Worm (Caenorhabditis elegans) whole organism, early embryonic: ENCODE results near the gene isy-1.

ENCODE experiments used
- B0310.2 ChIP-seq: sonication (generic microtip); optimal IDR thresholded peaks from 2 replicates; lab custom pipeline; 2016; ENCODE audit warnings: mild to moderate bottlenecking, missing genetic modification characterization, missing compliant biosample characterization
- F13C5.2 ChIP-seq: sonication (generic microtip); optimal IDR thresholded peaks from 2 replicates; lab custom pipeline; 2017; ENCODE audit warnings: mild to moderate bottlenecking, missing genetic modification characterization, inconsistent platforms, missing compliant biosample characterization
- aly-1 ChIP-seq: sonication (generic microtip); optimal IDR thresholded peaks from 2 replicates; lab custom pipeline; 2016; ENCODE audit warnings: missing genetic modification characterization, missing compliant biosample characterization
- ama-1 ChIP-seq: fragments of 150-350 bp; optimal IDR thresholded peaks from 2 replicates; lab custom pipeline; 2014
- ceh-13 ChIP-seq: fragments of 200-800 bp; sonication (Bioruptor generic); optimal IDR thresholded peaks from 2 replicates; lab custom pipeline; 2018; ENCODE audit warnings: mild to moderate bottlenecking, missing genetic modification characterization, missing compliant biosample characterization
- ceh-36 ChIP-seq: sonication (generic microtip); optimal IDR thresholded peaks from 2 replicates; lab custom pipeline; 2016; ENCODE audit warnings: missing genetic modification characterization, inconsistent platforms, missing compliant biosample characterization
- ets-7 ChIP-seq: sonication (generic microtip); optimal IDR thresholded peaks from 2 replicates; lab custom pipeline; 2016; ENCODE audit warnings: missing genotype, missing genetic modification characterization, missing compliant biosample characterization
- flt-1 ChIP-seq: fragments of 200-800 bp; sonication (Bioruptor generic); IDR thresholded peaks from 2 replicates; pipeline ENCODE4 v1.3.6; 2022; ENCODE audit warnings: missing genetic modification characterization, missing compliant biosample characterization
- hmbx-1 ChIP-seq: sonication (generic microtip); optimal IDR thresholded peaks from 2 replicates; lab custom pipeline; 2016; ENCODE audit warnings: mild to moderate bottlenecking, missing genetic modification characterization, missing compliant biosample characterization
- hmg-4 ChIP-seq: fragments of 200-800 bp; sonication (Bioruptor generic); optimal IDR thresholded peaks from 2 replicates; lab custom pipeline; 2018; ENCODE audit warnings: mild to moderate bottlenecking, missing genetic modification characterization, missing compliant biosample characterization
- hnd-1 ChIP-seq: sonication (generic microtip); optimal IDR thresholded peaks from 2 replicates; lab custom pipeline; 2016; ENCODE audit warnings: missing genetic modification characterization, missing compliant biosample characterization
- pes-1 ChIP-seq: fragments of 200-800 bp; sonication (Bioruptor generic); IDR thresholded peaks from 2 replicates; pipeline ENCODE4 v1.3.6; 2022; ENCODE audit warnings: missing genetic modification reagents, missing genetic modification characterization, missing compliant biosample characterization
- scrt-1 ChIP-seq: fragments of 200-800 bp; sonication (Bioruptor generic); IDR thresholded peaks from 2 replicates; pipeline ENCODE4 v1.3.6; 2022; ENCODE audit warnings: missing genetic modification characterization, missing compliant biosample characterization
- sea-1 ChIP-seq: fragments of 200-800 bp; sonication (Bioruptor generic); conservative IDR thresholded peaks from 2 replicates; pipeline ENCODE4 v1.3.6; 2022; ENCODE audit warnings: missing genetic modification characterization, missing compliant biosample characterization
- tbx-11 ChIP-seq: fragments of 200-800 bp; sonication (Bioruptor generic); IDR thresholded peaks from 2 replicates; pipeline ENCODE4 v1.3.6; 2022; ENCODE audit warnings: missing genetic modification characterization, missing compliant biosample characterization
- tbx-37 ChIP-seq: fragments of 200-800 bp; sonication (Bioruptor generic); conservative IDR thresholded peaks from 2 replicates; pipeline ENCODE4 v1.3.6; 2022; ENCODE audit warnings: missing genetic modification reagents, missing genetic modification characterization, missing compliant biosample characterization
- tra-4 ChIP-seq: sonication (generic microtip); optimal IDR thresholded peaks from 2 replicates; lab custom pipeline; 2017; ENCODE audit warnings: missing genetic modification characterization, missing compliant biosample characterization

The isy-1 gene

DNA sequence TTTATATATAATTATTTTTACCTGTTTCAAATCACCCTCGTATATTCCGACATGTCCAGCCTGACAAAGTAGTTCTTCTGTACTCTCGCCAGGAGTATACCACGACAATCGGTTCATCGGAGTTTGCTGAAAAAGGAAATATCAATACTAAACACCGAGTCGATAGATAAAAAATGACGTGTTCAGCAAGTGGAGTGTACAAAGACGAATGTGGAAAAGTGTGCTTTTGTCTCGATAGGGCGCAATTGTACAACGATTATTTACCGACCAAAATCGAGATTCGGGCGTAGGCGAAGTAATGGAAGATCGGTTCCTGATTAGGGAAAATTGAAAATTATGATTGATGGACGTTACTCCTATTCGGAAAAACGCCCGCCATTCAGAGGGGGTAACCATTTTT, 40.0 kb downstream of the isy-1 start, which contains the start of gene vps-36:
TSS of gene vps-36 (minus strand) at position 126 of the 400 bp plus-strand sequence.
- TF ChIP-seq ceh-13 (GFP tag; lab: Kevin White, UChicago) (no peak), F13C5.2 (no peak), ets-7 (tag; lab: Kevin White, UChicago) (no peak), hnd-1 (tag; lab: Kevin White, UChicago) (no peak), ceh-36 (no peak), tbx-11 (GFP tag; lab: Robert Waterston, UW) (no peak), hmg-4 (GFP tag; lab: Kevin White, UChicago) (no peak), pes-1 (GFP tag; lab: Robert Waterston, UW) (no peak), B0310.2 (tag; lab: Kevin White, UChicago) (no peak), flt-1 (GFP tag; lab: Robert Waterston, UW) (no peak), tra-4 (tag; lab: Kevin White, UChicago) (no peak)

DNA sequence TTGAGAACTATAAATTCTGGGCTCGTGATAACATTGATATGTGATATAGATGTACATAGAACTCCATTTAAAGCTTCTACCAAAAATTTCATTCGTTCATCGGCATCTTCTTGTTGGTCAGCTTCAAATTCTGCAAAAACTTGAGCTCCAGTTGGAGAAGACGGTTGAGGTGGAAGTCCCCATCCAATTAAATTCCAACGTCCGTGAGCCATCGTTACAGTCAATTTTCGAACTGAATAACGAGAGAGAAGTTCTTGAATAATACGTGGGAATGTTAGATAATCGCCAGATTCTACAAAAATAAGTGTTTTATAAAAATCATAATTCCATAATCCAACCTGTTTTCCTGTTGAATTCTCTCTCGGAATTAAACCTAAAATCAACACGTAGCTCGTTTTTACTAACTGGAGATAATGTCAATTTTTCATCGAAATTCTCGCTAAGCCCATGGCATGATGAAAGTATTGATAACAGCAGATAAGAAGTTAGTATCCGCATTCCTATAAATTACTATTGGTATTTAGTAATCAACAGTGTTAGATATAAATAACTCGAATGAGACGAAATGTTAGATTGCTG, 42.1 kb downstream of the isy-1 start, which contains the start of gene pigt-1:
TSS of gene pigt-1 (minus strand) at position 500 of the 579 bp plus-strand sequence.
- TF ChIP-seq ama-1 (lab: Kevin White, UChicago) (peak; percentile 37), tra-4 (tag; lab: Kevin White, UChicago) (no peak), flt-1 (GFP tag; lab: Robert Waterston, UW) (no peak), scrt-1 (no peak), ceh-13 (GFP tag; lab: Kevin White, UChicago) (no peak), ets-7 (tag; lab: Kevin White, UChicago) (no peak), hmg-4 (GFP tag; lab: Kevin White, UChicago) (no peak), hnd-1 (tag; lab: Kevin White, UChicago) (no peak)

DNA sequence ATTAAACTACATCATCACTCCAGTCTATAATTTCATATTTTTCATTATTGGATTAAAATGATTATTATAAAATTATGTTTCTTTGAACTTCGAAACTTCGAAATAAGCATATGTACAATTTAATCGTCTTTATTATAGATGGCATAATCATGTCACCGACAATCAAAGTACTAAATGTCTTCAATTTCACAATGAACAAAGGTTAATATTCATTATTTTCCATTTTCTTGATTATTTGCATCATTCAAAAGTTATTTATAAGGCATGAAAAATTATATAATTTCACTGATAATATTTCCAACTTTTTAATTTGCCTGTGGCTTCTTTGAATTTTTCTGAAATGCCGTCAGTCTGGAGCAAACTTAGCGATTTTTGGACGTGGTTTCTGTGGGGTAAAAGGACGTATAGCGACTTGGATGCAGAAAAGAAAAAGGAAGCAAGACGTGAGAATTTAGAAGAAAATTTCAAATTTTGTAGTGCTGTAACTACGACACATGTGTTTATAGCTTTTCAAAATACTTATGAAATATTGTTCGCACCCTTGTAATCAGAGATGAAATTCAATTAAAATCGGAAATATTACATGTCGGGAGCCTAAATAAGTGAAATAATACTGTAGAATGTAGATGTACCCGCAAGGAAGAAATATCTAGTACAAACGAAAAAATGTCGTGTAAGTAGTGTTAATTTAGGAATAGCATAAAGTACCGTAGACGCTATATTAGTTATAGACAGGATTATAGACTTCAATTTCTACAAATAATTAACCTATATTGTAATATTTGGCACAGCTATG, 44.6 kb downstream of the isy-1 start, which contains the start of gene F17C11.13:
TSS of gene F17C11.13 (plus strand) at position 243 of the 796 bp plus-strand sequence.
- TF ChIP-seq ceh-13 (GFP tag; lab: Kevin White, UChicago) (no peak), aly-1 (tag; lab: Kevin White, UChicago) (no peak), sea-1 (GFP tag; lab: Robert Waterston, UW) (no peak)

DNA sequence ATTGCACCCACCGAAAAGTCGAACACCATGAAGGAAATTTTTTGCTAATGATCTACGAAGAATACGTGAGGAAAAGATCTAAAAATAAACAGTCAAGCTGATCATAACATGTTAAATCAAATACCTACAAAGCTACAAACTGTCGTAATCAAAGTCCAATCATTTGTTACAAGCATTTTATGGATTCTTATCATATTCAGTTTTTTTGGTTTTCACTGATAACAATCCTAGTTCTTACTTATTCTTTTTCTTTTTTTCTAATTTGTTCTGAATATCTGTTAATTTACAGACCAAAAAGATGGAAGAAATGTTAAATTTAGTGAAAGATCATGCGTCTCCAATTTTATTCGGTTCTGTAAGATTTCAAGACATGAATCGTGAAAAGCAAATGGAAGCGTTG, 45.7 kb downstream of the isy-1 start, which contains the start of gene F17C11.6:
TSS of gene F17C11.6 (plus strand) at position 290 of the 400 bp plus-strand sequence.
- TF ChIP-seq ceh-13 (GFP tag; lab: Kevin White, UChicago) (no peak), sea-1 (GFP tag; lab: Robert Waterston, UW) (no peak), ama-1 (lab: Kevin White, UChicago) (no peak), aly-1 (tag; lab: Kevin White, UChicago) (no peak), flt-1 (GFP tag; lab: Robert Waterston, UW) (no peak), scrt-1 (no peak), tbx-11 (GFP tag; lab: Robert Waterston, UW) (no peak), tra-4 (tag; lab: Kevin White, UChicago) (no peak), ets-7 (tag; lab: Kevin White, UChicago) (no peak), ceh-36 (no peak), hmg-4 (GFP tag; lab: Kevin White, UChicago) (no peak), pes-1 (GFP tag; lab: Robert Waterston, UW) (no peak), hnd-1 (tag; lab: Kevin White, UChicago) (no peak)

DNA sequence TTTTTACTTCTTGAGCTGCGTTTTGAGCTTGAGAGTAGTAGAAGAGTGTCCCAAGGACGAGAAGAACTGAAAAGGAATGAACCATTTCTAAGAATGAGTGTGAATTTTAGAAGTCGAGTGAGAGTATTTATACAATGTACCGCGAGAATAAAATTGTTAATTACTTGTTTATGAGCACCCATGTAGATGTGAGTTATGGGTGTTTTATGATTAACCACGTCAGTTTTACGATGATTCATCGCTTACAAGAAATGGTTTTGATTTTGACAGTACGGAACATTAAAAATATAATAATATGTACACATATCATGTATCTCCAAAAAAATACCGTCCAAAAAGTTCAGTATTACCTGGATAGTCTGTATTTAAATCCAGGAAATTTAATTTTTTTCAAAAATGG, 46.2 kb downstream of the isy-1 start, which contains the start of gene clec-221:
TSS of gene clec-221 (minus strand) at position 101 of the 400 bp plus-strand sequence.
- TF ChIP-seq hmbx-1 (tag; lab: Kevin White, UChicago), result no peak
- no peak for TF ChIP-seq aly-1 (tag; lab: Kevin White, UChicago)
- TF ChIP-seq ets-7 (tag; lab: Kevin White, UChicago), result no peak
- no peak for TF ChIP-seq hmg-4 (GFP tag; lab: Kevin White, UChicago)
- no peak for TF ChIP-seq ceh-13 (GFP tag; lab: Kevin White, UChicago)
- no peak for TF ChIP-seq scrt-1
- TF ChIP-seq tra-4 (tag; lab: Kevin White, UChicago), result no peak
- TF ChIP-seq ceh-36, result no peak
- no peak for TF ChIP-seq pes-1 (GFP tag; lab: Robert Waterston, UW)
- no peak for TF ChIP-seq B0310.2 (tag; lab: Kevin White, UChicago)
- TF ChIP-seq F13C5.2, result no peak
- no peak for TF ChIP-seq tbx-37 (GFP tag; lab: Robert Waterston, UW)

DNA sequence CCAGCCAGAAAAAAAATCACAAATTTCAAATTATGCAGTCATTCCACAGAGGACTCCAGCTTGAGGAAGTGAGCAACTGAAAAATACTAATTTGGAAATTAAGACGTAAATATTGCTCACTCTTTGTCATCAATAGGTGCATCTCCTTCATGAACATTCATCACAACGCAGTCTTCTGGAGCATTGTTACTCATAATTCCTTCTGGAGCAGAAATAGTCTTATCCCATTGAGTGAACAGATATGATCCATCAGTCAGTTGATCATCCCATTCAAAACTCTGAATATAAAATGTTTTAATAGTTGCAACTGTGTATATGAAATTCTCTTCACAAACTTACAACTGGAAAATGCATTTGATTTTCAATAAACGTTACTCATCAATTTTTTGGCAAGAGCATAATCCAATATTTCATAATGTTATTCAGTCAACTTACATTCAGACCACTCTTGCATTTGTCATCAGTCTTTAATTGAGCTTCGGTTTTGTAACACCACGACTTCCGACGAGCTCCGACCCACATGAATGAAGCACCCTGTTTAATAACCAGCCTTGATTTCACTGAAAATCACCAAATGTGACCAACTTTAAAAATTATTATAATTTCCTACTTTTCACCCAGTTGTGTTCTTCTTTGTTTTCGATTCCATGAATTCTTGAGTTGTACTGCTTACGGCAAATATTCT, 46.9 kb downstream of the isy-1 start:
- TF ChIP-seq tbx-37 (GFP tag; lab: Robert Waterston, UW) (no peak), B0310.2 (tag; lab: Kevin White, UChicago) (no peak), ets-7 (tag; lab: Kevin White, UChicago) (no peak), ama-1 (lab: Kevin White, UChicago) (no peak), tbx-11 (GFP tag; lab: Robert Waterston, UW) (no peak), hmbx-1 (tag; lab: Kevin White, UChicago) (no peak), ceh-13 (GFP tag; lab: Kevin White, UChicago) (no peak), sea-1 (GFP tag; lab: Robert Waterston, UW) (no peak), F13C5.2 (no peak), hmg-4 (GFP tag; lab: Kevin White, UChicago) (no peak), aly-1 (tag; lab: Kevin White, UChicago) (no peak), scrt-1 (no peak), ceh-36 (no peak), tra-4 (tag; lab: Kevin White, UChicago) (no peak), pes-1 (GFP tag; lab: Robert Waterston, UW) (no peak), flt-1 (GFP tag; lab: Robert Waterston, UW) (no peak)
